Fruit fly (Drosophila melanogaster): ENCODE data around the gene TwdlH.

The TwdlH gene

DNA sequence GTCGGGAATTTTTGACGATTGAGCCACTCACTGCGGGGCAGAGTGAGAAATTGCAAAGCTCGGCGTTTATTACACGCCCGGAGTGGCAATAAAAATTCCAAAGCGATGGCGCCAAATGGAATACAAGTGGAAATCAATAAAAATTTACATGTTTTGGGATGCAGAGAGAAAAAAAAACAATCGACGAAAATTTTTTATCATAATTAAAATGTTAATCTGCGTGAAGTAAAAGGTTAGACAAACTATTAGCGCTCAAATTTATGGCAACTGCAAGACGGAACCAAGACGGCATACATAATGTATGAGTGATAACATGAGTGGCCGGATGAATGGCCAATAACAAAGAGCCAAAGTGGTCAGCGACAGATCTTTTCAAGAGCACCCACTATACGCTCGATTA lies 522 bp upstream of the TwdlH start:
- TF ChIP-seq Sox102F (GFP tag; optimal IDR thresholded peaks at IDR 0.05) (no peak), CG11762 (GFP tag; optimal IDR thresholded peaks at IDR 0.05; ENCODE audit: insufficient read depth) (no peak), topi (GFP tag; optimal IDR thresholded peaks at IDR 0.05) (no peak), CG11294 (GFP tag; IDR thresholded peaks at IDR 0.05) (no peak), CG6808 (GFP tag; optimal IDR thresholded peaks at IDR 0.05) (no peak), CG3919 (GFP tag; optimal IDR thresholded peaks at IDR 0.05) (no peak), fd59A (GFP tag; optimal IDR thresholded peaks at IDR 0.05) (no peak), OdsH (GFP tag; optimal IDR thresholded peaks at IDR 0.05) (no peak), acj6 (GFP tag; optimal IDR thresholded peaks at IDR 0.05) (no peak), svp (GFP tag) (no peak), CG11902 (GFP tag; optimal IDR thresholded peaks at IDR 0.05) (no peak), esn (GFP tag; optimal IDR thresholded peaks at IDR 0.05) (no peak), CG1621 (tag; optimal IDR thresholded peaks at IDR 0.05) (no peak)

DNA sequence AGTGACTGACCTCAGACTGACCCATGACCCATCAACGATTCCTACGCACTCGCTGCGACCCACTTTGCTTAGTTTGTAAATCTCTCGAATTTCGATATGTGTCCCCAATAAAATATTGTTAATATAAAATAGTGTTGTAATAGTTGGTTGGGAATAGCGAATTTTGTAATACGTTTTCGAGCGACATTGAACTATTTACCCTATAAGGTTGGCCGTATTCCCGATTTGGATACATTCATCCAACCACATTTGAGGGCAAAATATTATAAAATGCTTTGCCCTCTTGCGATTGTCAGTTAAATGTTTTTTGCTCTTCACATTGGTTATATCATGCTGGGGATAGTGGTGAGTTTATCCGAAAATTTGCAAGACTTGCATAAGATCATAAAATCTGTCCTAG lies 1.1 kb downstream of the TwdlH start, which contains the start of gene TwdlR:
Gene TwdlR, plus strand, starts transcription at position 301 of the 400 bp plus-strand sequence.
- no peak for TF ChIP-seq Hr39 (GFP tag; optimal IDR thresholded peaks at IDR 0.05)
- TF ChIP-seq dsx (GFP tag; optimal IDR thresholded peaks at IDR 0.05; ENCODE audit: poor library complexity, severe bottlenecking) = no peak
- TF ChIP-seq Sox15 (GFP tag; optimal IDR thresholded peaks at IDR 0.05) = no peak
- no peak for TF ChIP-seq fd85E (GFP tag; optimal IDR thresholded peaks at IDR 0.05)
- no peak for TF ChIP-seq CG8632 (GFP tag; optimal IDR thresholded peaks at IDR 0.05)
- TF ChIP-seq CG9139 (GFP tag; optimal IDR thresholded peaks at IDR 0.05) = no peak
- TF ChIP-seq CG10631 (GFP tag; optimal IDR thresholded peaks at IDR 0.05) = no peak
- no peak for TF ChIP-seq cyc (GFP tag; optimal IDR thresholded peaks at IDR 0.05)
- no peak for TF ChIP-seq CG6163 (GFP tag; IDR thresholded peaks at IDR 0.05)
- TF ChIP-seq CG11902 (GFP tag; optimal IDR thresholded peaks at IDR 0.05) = no peak
- no peak for TF ChIP-seq CG10669 (GFP tag; optimal IDR thresholded peaks at IDR 0.05)
- TF ChIP-seq fd59A (GFP tag; optimal IDR thresholded peaks at IDR 0.05) = no peak

DNA sequence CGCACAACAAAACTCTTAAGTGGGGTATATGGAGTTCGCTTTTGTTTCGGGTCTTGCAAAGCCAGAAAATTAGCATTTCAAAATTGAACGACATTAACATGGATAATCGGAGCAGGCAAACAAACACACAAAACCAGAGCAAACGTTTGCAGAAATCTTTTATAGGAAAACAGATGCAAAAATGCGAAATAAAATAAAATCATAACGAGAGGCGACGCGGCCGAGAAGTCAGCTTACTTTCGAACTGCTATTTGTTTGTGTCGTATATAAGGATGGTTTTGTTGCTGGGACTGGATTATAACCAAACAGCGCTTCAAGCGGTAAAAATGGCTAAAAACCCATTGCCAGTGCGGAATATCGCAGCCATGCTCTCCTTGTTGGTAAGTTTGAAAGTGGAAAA lies 2.9 kb downstream of the TwdlH start, which contains the start of gene TwdlS:
Gene TwdlS, plus strand, starts transcription at position 301 of the 400 bp plus-strand sequence.
- TF ChIP-seq Hr4 (GFP tag; optimal IDR thresholded peaks at IDR 0.05) = no peak
- no peak for TF ChIP-seq CG16779 (tag; optimal IDR thresholded peaks at IDR 0.05)
- TF ChIP-seq svp (GFP tag) = peak; percentile 24

dm6 chr3R:26639503-26640075 lies 6.1 kb downstream of the TwdlH start, which contains the start of gene TwdlD:
Gene TwdlD, plus strand, starts transcription at chr3R:26640025.
- no peak for TF ChIP-seq Hr39 (GFP tag; optimal IDR thresholded peaks at IDR 0.05)
- TF ChIP-seq Hr38 (GFP tag; optimal IDR thresholded peaks at IDR 0.05) = no peak
- no peak for TF ChIP-seq CG6854 (GFP tag; optimal IDR thresholded peaks at IDR 0.05)
- no peak for TF ChIP-seq CG6808 (GFP tag; optimal IDR thresholded peaks at IDR 0.05)
- no peak for TF ChIP-seq Sox102F (GFP tag; optimal IDR thresholded peaks at IDR 0.05)
- TF ChIP-seq Sox14 (GFP tag; optimal IDR thresholded peaks at IDR 0.05) = no peak
- TF ChIP-seq achi (GFP tag; optimal IDR thresholded peaks at IDR 0.05) = no peak
- no peak for TF ChIP-seq fkh (GFP tag; optimal IDR thresholded peaks at IDR 0.05)
- no peak for TF ChIP-seq dac (GFP tag; optimal IDR thresholded peaks at IDR 0.05)
- TF ChIP-seq ss (GFP tag; optimal IDR thresholded peaks at IDR 0.05) = no peak
- no peak for TF ChIP-seq CG1621 (tag; optimal IDR thresholded peaks at IDR 0.05)
- no peak for TF ChIP-seq Eip75B (GFP tag; optimal IDR thresholded peaks at IDR 0.05)
- no peak for TF ChIP-seq CG7368 (GFP tag; optimal IDR thresholded peaks at IDR 0.05)
- TF ChIP-seq Hr4 (GFP tag; optimal IDR thresholded peaks at IDR 0.05) = no peak
- TF ChIP-seq Smox (GFP tag; optimal IDR thresholded peaks at IDR 0.05) = no peak
- no peak for TF ChIP-seq CG9139 (GFP tag; optimal IDR thresholded peaks at IDR 0.05)
- no peak for TF ChIP-seq CG6163 (GFP tag; IDR thresholded peaks at IDR 0.05)
- no peak for TF ChIP-seq CG31627 (GFP tag; optimal IDR thresholded peaks at IDR 0.05)
